Fruit fly (Drosophila melanogaster) whole organism, adult: Measurements from ENCODE around the gene CG3630.
A peak's percentile ranks its signal among the peaks of the same experiment; 100 is the strongest.

Source experiments
- CG11617 ChIP-seq: fragments of 200-800 bp; sonication (Bioruptor generic); optimal IDR thresholded peaks from 2 replicates; lab custom pipeline; 2017; ENCODE audit warnings: mild to moderate bottlenecking, missing biosample characterization, missing genetic modification reagents, missing genetic modification characterization
- CG12768 ChIP-seq: fragments of 200-800 bp; sonication (Bioruptor generic); optimal IDR thresholded peaks from 2 replicates; lab custom pipeline; 2017; ENCODE audit warnings: missing biosample characterization, missing genetic modification characterization, mild to moderate bottlenecking, moderate library complexity, missing genetic modification reagents
- CG14711 ChIP-seq: fragments of 200-800 bp; sonication (Bioruptor generic); optimal IDR thresholded peaks from 2 replicates; lab custom pipeline; 2018; ENCODE audit warnings: missing biosample characterization, mild to moderate bottlenecking, missing genetic modification characterization, moderate library complexity
- CG1620 ChIP-seq: fragments of 200-800 bp; sonication (Bioruptor generic); optimal IDR thresholded peaks from 2 replicates; lab custom pipeline; 2016; ENCODE audit warnings: missing biosample characterization, missing genetic modification characterization
- CG33017 ChIP-seq: fragments of 200-800 bp; sonication (Bioruptor generic); optimal IDR thresholded peaks from 2 replicates; lab custom pipeline; 2018; ENCODE audit warnings: missing biosample characterization, mild to moderate bottlenecking, missing genetic modification characterization, moderate library complexity
- CG5204 ChIP-seq: fragments of 200-800 bp; sonication (Bioruptor generic); optimal IDR thresholded peaks from 2 replicates; lab custom pipeline; 2016; ENCODE audit warnings: missing biosample characterization, missing genetic modification characterization
- CG7045 ChIP-seq: fragments of 200-800 bp; sonication (Bioruptor generic); optimal IDR thresholded peaks from 2 replicates; lab custom pipeline; 2017; ENCODE audit warnings: missing biosample characterization, mild to moderate bottlenecking, missing genetic modification characterization
- CG7101 ChIP-seq: fragments of 200-800 bp; sonication (Bioruptor generic); optimal IDR thresholded peaks from 2 replicates; lab custom pipeline; 2018; ENCODE audit warnings: missing biosample characterization, mild to moderate bottlenecking, missing genetic modification characterization, moderate library complexity
- Clk ChIP-seq: fragments of 200-800 bp; sonication (Bioruptor generic); optimal IDR thresholded peaks from 2 replicates; lab custom pipeline; 2017; ENCODE audit warnings: missing biosample characterization, missing genetic modification characterization
- Crg-1 ChIP-seq: fragments of 200-800 bp; sonication (Bioruptor generic); optimal IDR thresholded peaks from 2 replicates; lab custom pipeline; 2016; ENCODE audit warnings: missing biosample characterization, missing genetic modification characterization
- Hr96 ChIP-seq: fragments of 200-800 bp; sonication (Bioruptor generic); optimal IDR thresholded peaks from 2 replicates; lab custom pipeline; 2016; ENCODE audit warnings: missing biosample characterization, missing genetic modification characterization
- Mnt ChIP-seq: fragments of 200-800 bp; sonication (Bioruptor generic); optimal IDR thresholded peaks from 2 replicates; lab custom pipeline; 2016; ENCODE audit warnings: missing biosample characterization, mild to moderate bottlenecking, missing genetic modification characterization
- bab1 ChIP-seq: fragments of 200-800 bp; sonication (Bioruptor generic); optimal IDR thresholded peaks from 3 replicates; lab custom pipeline; 2019; ENCODE audit warnings: missing biosample characterization, mild to moderate bottlenecking, missing genetic modification characterization, moderate library complexity
- cic ChIP-seq: fragments of 200-800 bp; sonication (Bioruptor generic); optimal IDR thresholded peaks from 2 replicates; lab custom pipeline; 2017; ENCODE audit warnings: missing biosample characterization, mild to moderate bottlenecking, missing genetic modification characterization, moderate library complexity
- cnc ChIP-seq, 2 experiments: fragments of >200 bp; optimal IDR thresholded peaks; 2 replicates each; lab custom pipeline; 2017
- kay ChIP-seq: fragments of 200-800 bp; sonication (Bioruptor generic); peaks from one replicate; lab custom pipeline; 2016; ENCODE audit warnings: missing biosample characterization, missing genetic modification characterization, borderline replicate concordance
- ovo ChIP-seq: fragments of 200-800 bp; sonication (Bioruptor generic); optimal IDR thresholded peaks from 2 replicates; lab custom pipeline; 2016; ENCODE audit warnings: missing biosample characterization, missing genetic modification characterization
- pad ChIP-seq: fragments of 200-800 bp; sonication (Bioruptor generic); optimal IDR thresholded peaks from 3 replicates; lab custom pipeline; 2017; ENCODE audit warnings: missing biosample characterization, missing genetic modification characterization, mild to moderate bottlenecking, moderate library complexity, missing genetic modification reagents
- tj ChIP-seq: fragments of 200-800 bp; sonication (Bioruptor generic); optimal IDR thresholded peaks from 3 replicates; lab custom pipeline; 2017; ENCODE audit warnings: missing biosample characterization, mild to moderate bottlenecking, missing genetic modification characterization, moderate library complexity
- toe ChIP-seq: fragments of 200-800 bp; sonication (Bioruptor generic); optimal IDR thresholded peaks from 2 replicates; lab custom pipeline; 2016; ENCODE audit warnings: missing biosample characterization, missing genetic modification characterization

CG3630 gene

DNA sequence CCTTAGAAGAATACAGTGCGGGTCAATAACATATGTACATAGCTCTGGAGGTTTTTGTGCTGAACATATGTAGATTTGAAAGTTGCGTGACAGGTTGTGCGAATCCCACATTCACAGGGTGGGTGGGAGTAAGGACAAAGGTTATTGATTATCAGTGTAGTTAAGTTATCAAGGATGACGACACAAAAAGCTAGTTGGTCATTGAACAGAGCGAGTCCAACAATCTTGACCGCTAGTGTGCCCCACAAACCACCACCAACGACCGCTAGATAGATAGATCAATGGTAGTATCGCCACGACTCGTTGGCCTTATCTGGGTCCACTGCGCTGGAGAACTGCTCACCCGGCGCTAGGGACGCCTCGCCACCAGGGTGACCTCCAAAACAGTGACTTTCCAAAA lies 15.4 kb upstream of the CG3630 start:
- peak; percentile 45 for TF ChIP-seq cic
- TF ChIP-seq CG33017 = no peak

DNA sequence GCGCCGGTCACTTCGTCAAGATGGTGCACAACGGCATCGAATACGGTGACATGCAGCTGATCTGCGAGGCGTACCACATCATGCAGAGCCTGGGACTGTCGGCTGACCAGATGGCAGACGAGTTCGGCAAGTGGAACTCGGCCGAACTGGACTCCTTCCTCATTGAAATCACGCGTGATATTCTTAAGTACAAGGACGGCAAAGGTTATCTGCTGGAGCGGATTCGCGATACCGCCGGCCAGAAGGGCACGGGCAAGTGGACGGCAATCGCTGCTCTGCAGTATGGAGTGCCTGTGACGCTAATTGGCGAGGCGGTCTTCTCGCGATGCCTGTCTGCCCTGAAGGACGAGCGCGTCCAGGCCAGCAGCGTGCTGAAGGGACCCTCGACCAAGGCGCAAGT lies 14.5 kb upstream of the CG3630 start:
- TF ChIP-seq CG12768 (no peak), Hr96 (GFP tag; lab: Kevin White, UChicago) (no peak), kay (GFP tag; lab: Kevin White, UChicago) (no peak), cnc (optimal IDR thresholded peaks at IDR 0.05; lab: Kevin White, UChicago) (no peak), CG7045 (GFP tag; lab: Kevin White, UChicago) (no peak), ovo (GFP tag; lab: Kevin White, UChicago) (no peak), Crg-1 (GFP tag; lab: Kevin White, UChicago) (no peak), toe (GFP tag; lab: Kevin White, UChicago) (no peak), CG5204 (GFP tag; lab: Kevin White, UChicago) (no peak), CG7101 (no peak), cic (no peak)

DNA sequence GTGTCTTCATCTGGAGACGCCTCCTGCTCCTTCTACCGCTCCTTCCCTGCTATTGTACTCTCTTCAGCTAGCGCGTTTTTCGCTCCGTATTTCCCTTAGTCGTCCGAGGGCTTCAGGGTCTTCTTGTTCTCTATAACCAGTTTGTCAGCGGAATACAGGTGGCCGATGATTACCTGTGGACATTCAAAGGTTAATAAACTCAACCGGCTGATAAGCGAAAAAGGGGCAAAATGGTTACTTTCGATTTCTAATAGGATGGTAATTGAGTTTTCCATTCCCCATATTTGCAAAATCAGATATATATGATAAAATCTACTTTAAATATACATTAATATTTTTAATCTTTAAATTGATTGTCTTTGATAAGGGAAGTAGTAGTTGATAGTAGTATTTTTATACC lies 13.3 kb upstream of the CG3630 start:
- TF ChIP-seq Clk (GFP tag; lab: Kevin White, UChicago) = no peak
- TF ChIP-seq cnc (optimal IDR thresholded peaks at IDR 0.05; lab: Kevin White, UChicago) = no peak
- no peak for TF ChIP-seq Crg-1 (GFP tag; lab: Kevin White, UChicago)
- TF ChIP-seq CG7101 = no peak
- no peak for TF ChIP-seq tj (GFP tag; lab: Kevin White, UChicago)
- no peak for TF ChIP-seq pad (GFP tag; lab: Kevin White, UChicago)
- TF ChIP-seq ovo (GFP tag; lab: Kevin White, UChicago) = no peak

DNA sequence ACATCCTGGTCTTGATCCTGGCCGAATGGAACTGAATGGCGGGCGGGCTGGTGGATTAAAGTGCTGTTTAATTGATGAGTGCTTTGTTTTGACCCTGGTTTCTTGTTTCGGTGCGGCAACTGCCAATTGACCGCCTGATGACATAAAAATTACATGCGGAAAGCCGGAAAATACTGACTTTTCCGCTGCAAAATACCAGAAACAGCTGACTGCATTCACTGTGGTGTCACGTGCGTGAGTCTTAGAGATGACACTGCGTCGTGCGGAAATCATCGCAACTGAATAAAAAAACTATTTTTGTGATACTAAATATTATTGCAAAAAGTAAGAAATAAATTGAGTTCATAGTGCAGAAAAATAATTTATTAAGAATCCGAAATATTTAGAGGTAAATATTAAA lies 12.5 kb upstream of the CG3630 start, which contains the start of gene bcn92:
TSS of gene bcn92 (minus strand) at position 170 of the 400 bp plus-strand sequence.
- TF ChIP-seq CG12768 (no peak), CG7045 (GFP tag; lab: Kevin White, UChicago) (no peak), CG11617 (GFP tag; lab: Kevin White, UChicago) (peak; percentile 48), ovo (GFP tag; lab: Kevin White, UChicago) (peak; percentile 10), CG7101 (peak; percentile 44), Clk (GFP tag; lab: Kevin White, UChicago) (no peak), pad (GFP tag; lab: Kevin White, UChicago) (no peak), kay (GFP tag; lab: Kevin White, UChicago) (no peak), toe (GFP tag; lab: Kevin White, UChicago) (peak; percentile 42), CG33017 (no peak), cnc (optimal IDR thresholded peaks at IDR 0.05; lab: Kevin White, UChicago) (no peak), tj (GFP tag; lab: Kevin White, UChicago) (peak; percentile 17), Mnt (peak; percentile 92), CG5204 (GFP tag; lab: Kevin White, UChicago) (no peak), cic (no peak), Crg-1 (GFP tag; lab: Kevin White, UChicago) (peak; percentile 30), CG14711 (tag; lab: Kevin White, UChicago) (peak; percentile 53), Hr96 (GFP tag; lab: Kevin White, UChicago) (no peak), bab1 (GFP tag; lab: Kevin White, UChicago) (peak; percentile 57), CG1620 (peak; percentile 55)

DNA sequence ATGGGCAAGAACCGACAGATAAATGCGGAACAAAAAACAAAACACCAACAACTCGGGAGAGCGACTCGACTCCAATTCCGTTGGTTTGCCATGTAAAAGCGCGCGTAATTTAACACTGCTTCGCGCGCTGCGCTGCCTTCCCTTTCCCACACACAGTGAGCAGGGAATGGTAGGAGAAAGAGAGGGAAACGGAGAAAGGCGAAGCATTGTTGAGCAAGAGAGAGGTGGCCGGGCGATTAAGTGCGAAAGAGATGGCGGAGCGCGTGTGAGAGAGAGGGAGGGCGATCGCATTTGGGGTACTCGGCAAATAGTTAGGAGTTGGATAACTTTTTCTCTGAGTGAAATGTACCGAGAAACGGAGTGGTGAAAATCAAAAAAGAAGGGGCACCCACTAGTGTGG lies 6.1 kb upstream of the CG3630 start:
- TF ChIP-seq Hr96 (GFP tag; lab: Kevin White, UChicago) (no peak), cnc (optimal IDR thresholded peaks at IDR 0.05; lab: Kevin White, UChicago) (no peak), CG14711 (tag; lab: Kevin White, UChicago) (no peak), toe (GFP tag; lab: Kevin White, UChicago) (no peak), CG11617 (GFP tag; lab: Kevin White, UChicago) (no peak), CG5204 (GFP tag; lab: Kevin White, UChicago) (no peak), CG1620 (no peak), kay (GFP tag; lab: Kevin White, UChicago) (no peak), Clk (GFP tag; lab: Kevin White, UChicago) (no peak), pad (GFP tag; lab: Kevin White, UChicago) (peak; percentile 91), CG7045 (GFP tag; lab: Kevin White, UChicago) (no peak), Crg-1 (GFP tag; lab: Kevin White, UChicago) (no peak), Mnt (peak; percentile 14), cic (no peak), CG12768 (no peak), tj (GFP tag; lab: Kevin White, UChicago) (peak; percentile 62), bab1 (GFP tag; lab: Kevin White, UChicago) (no peak), CG7101 (peak; percentile 4)

DNA sequence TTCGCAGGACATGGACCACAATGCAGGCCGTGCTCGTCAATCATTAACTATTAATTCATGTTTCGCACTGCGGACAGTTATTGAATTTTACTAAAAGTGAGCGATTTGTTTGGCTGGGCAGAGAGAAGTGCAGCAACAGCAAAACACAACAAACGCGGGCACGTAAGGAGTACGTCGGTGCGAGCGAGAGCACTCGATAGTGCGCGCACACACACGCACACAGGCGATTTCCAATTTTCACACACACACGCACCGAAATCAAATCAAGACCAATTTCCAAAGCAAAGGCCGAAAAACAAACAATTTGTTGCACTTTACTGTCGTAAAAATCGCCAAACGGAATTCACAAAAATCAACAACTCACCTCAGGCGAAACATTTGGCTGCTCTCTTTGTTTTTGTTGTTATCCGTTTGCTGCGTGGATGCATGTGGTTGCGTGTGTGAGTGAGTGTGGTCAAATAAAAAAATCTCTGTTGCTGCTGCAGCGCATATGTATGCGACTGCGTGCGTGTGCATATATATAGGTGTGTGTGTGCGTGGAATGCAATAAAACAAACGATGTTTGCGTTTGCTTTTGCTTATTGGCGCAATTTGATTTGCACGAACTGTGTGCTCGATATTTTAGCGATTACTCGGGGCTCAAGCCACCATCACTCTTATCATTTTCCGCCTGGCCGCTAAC lies 3.9 kb upstream of the CG3630 start:
- peak; percentile 25 for TF ChIP-seq pad (GFP tag; lab: Kevin White, UChicago)
- TF ChIP-seq tj (GFP tag; lab: Kevin White, UChicago) = peak; percentile 86
- peak; percentile 31 for TF ChIP-seq Mnt
- TF ChIP-seq Crg-1 (GFP tag; lab: Kevin White, UChicago) = no peak
- no peak for TF ChIP-seq CG7045 (GFP tag; lab: Kevin White, UChicago)
- no peak for TF ChIP-seq cnc (optimal IDR thresholded peaks at IDR 0.05; lab: Kevin White, UChicago)
